Worm (Caenorhabditis elegans) whole organism, L4 larva: ENCODE measurements around the gene T27E7.4.

ENCODE experiments used
- F49E8.2 ChIP-seq: sonication (generic microtip); optimal IDR thresholded peaks from 2 replicates; lab custom pipeline; 2016; ENCODE audit warnings: missing compliant biosample characterization, mild to moderate bottlenecking, missing genetic modification characterization, borderline replicate concordance
- aly-2 ChIP-seq: sonication (generic microtip); optimal IDR thresholded peaks from 2 replicates; lab custom pipeline; 2018; ENCODE audit warnings: missing biosample characterization, missing genetic modification characterization
- mdt-29 ChIP-seq: fragments of 200-800 bp; sonication (Bioruptor generic); IDR thresholded peaks from 2 replicates; pipeline ENCODE4 v1.3.6; 2022; ENCODE audit warnings: missing genetic modification reagents, missing genetic modification characterization, missing compliant biosample characterization
- skn-1 ChIP-seq: fragments of 150-350 bp; optimal IDR thresholded peaks from 2 replicates; lab custom pipeline; 2014; ENCODE audit warnings: missing biosample characterization, missing genetic modification characterization

ce11 chrIV:14515162-14515561 lies 19.7 kb downstream of the T27E7.4 start:
- TF ChIP-seq F49E8.2 (tag; lab: Kevin White, UChicago) = no peak
- no peak for TF ChIP-seq skn-1
- no peak for TF ChIP-seq mdt-29
- TF ChIP-seq aly-2 (tag; lab: Kevin White, UChicago) = no peak
